Worm (Caenorhabditis elegans) whole organism, L4 larva: ENCODE results near the gene C35A5.10.
A peak's percentile ranks its signal among the peaks of the same experiment; 100 is the strongest.

Source experiments
- F10B5.3 ChIP-seq: sonication (generic microtip); optimal IDR thresholded peaks from 2 replicates; lab custom pipeline; 2016; ENCODE audit warnings: mild to moderate bottlenecking, missing genetic modification characterization, missing compliant biosample characterization
- F49E8.2 ChIP-seq: sonication (generic microtip); optimal IDR thresholded peaks from 2 replicates; lab custom pipeline; 2016; ENCODE audit warnings: missing compliant biosample characterization, mild to moderate bottlenecking, missing genetic modification characterization, borderline replicate concordance
- ZK337.2 ChIP-seq: fragments of 200-800 bp; sonication (Bioruptor generic); IDR thresholded peaks from 2 replicates; pipeline ENCODE4 v1.3.6; 2022; ENCODE audit warnings: missing genetic modification reagents, missing genetic modification characterization, missing compliant biosample characterization
- ZK546.5 ChIP-seq, 2 experiments: sonication (generic microtip); optimal IDR thresholded peaks; 2 replicates each; lab custom pipeline; 2017; ENCODE audit warnings: missing biosample characterization in 2 of 2, missing genetic modification characterization in 2 of 2
- aha-1 ChIP-seq: fragments of 150-350 bp; peaks from one replicate; lab custom pipeline; 2014; ENCODE audit warnings: missing biosample characterization, missing genetic modification characterization
- aly-2 ChIP-seq: sonication (generic microtip); optimal IDR thresholded peaks from 2 replicates; lab custom pipeline; 2018; ENCODE audit warnings: missing biosample characterization, missing genetic modification characterization
- daf-12 ChIP-seq: fragments of 150-350 bp; optimal IDR thresholded peaks from 2 replicates; lab custom pipeline; 2014; ENCODE audit warnings: missing biosample characterization, missing genetic modification reagents, missing genetic modification characterization
- daf-8 ChIP-seq: fragments of 200-800 bp; sonication (Bioruptor generic); IDR thresholded peaks from 2 replicates; pipeline ENCODE4 v1.3.6; 2022; ENCODE audit warnings: missing genetic modification characterization, missing compliant biosample characterization
- duxl-1 ChIP-seq: sonication (generic microtip); optimal IDR thresholded peaks from 2 replicates; lab custom pipeline; 2016; ENCODE audit warnings: mild to moderate bottlenecking, missing genetic modification characterization, moderate library complexity, missing compliant biosample characterization; ENCODE audit not compliant: poor library complexity
- jun-1 ChIP-seq: fragments of 150-350 bp; optimal IDR thresholded peaks from 2 replicates; lab custom pipeline; 2014; ENCODE audit warnings: missing biosample characterization, missing genetic modification reagents, missing genetic modification characterization
- lin-1 ChIP-seq: fragments of 200-800 bp; sonication (Bioruptor generic); IDR thresholded peaks from 2 replicates; pipeline ENCODE4 v1.3.6; 2022; ENCODE audit warnings: missing genetic modification reagents, missing genetic modification characterization, missing compliant biosample characterization
- lin-13 ChIP-seq: fragments of 150-350 bp; optimal IDR thresholded peaks from 2 replicates; lab custom pipeline; 2014; ENCODE audit warnings: missing biosample characterization, missing genetic modification reagents, missing genetic modification characterization
- lin-29 ChIP-seq: fragments of 200-800 bp; sonication (Bioruptor generic); IDR thresholded peaks from 2 replicates; pipeline ENCODE4 v1.3.6; 2022; ENCODE audit warnings: missing genetic modification reagents, missing genetic modification characterization, missing compliant biosample characterization
- madf-5 ChIP-seq, 2 experiments: fragments of 200-800 bp; sonication (Bioruptor generic); IDR thresholded peaks; 2 replicates each; pipeline ENCODE4 v1.3.6; 2022; ENCODE audit warnings: missing compliant biosample characterization in 2 of 2, missing genetic modification characterization in 2 of 2
- madf-9 ChIP-seq: fragments of 200-800 bp; sonication (Bioruptor generic); conservative IDR thresholded peaks from 2 replicates; pipeline ENCODE4 v1.3.6; 2022; ENCODE audit warnings: missing genetic modification reagents, missing genetic modification characterization, missing compliant biosample characterization
- mdl-1 ChIP-seq, 2 experiments: fragments of 150-350 bp in 1 of 2; sonication (generic microtip) in 1 of 2; optimal IDR thresholded peaks; 2 replicates each; lab custom pipeline; 2014 to 2017; ENCODE audit warnings: missing biosample characterization in 2 of 2, missing genetic modification characterization in 2 of 2
- mxl-3 ChIP-seq: fragments of 200-800 bp; sonication (Bioruptor generic); optimal IDR thresholded peaks from 2 replicates; lab custom pipeline; 2018; ENCODE audit warnings: mild to moderate bottlenecking, missing genetic modification characterization, missing compliant biosample characterization
- nhr-11 ChIP-seq: fragments of 150-350 bp; optimal IDR thresholded peaks from 2 replicates; lab custom pipeline; 2014; ENCODE audit warnings: missing biosample characterization, missing genetic modification characterization
- nhr-25 ChIP-seq: sonication (generic microtip); optimal IDR thresholded peaks from 2 replicates; lab custom pipeline; 2017; ENCODE audit warnings: missing genetic modification characterization, mild to moderate bottlenecking, missing compliant biosample characterization, antibody characterized with exemption, moderate library complexity, borderline replicate concordance; ENCODE audit not compliant: insufficient read depth
- nhr-28 ChIP-seq: fragments of 150-350 bp; optimal IDR thresholded peaks from 2 replicates; lab custom pipeline; 2014; ENCODE audit warnings: missing biosample characterization, missing genetic modification characterization
- nhr-41 ChIP-seq: fragments of 200-800 bp; sonication (Bioruptor generic); IDR thresholded peaks from 2 replicates; pipeline ENCODE4 v1.3.6; 2022; ENCODE audit warnings: missing genetic modification reagents, missing genetic modification characterization, missing compliant biosample characterization
- nhr-76 ChIP-seq: fragments of 150-350 bp; optimal IDR thresholded peaks from 2 replicates; lab custom pipeline; 2014; ENCODE audit warnings: missing biosample characterization, missing genetic modification characterization
- php-3 ChIP-seq: fragments of 200-800 bp; sonication (Bioruptor generic); IDR thresholded peaks from 2 replicates; pipeline ENCODE4 v1.3.6; 2022; ENCODE audit warnings: missing genetic modification reagents, missing genetic modification characterization, missing compliant biosample characterization
- saeg-2 ChIP-seq: fragments of 200-800 bp; sonication (Bioruptor generic); IDR thresholded peaks from 2 replicates; pipeline ENCODE4 v1.3.6; 2022; ENCODE audit warnings: missing genetic modification reagents, missing genetic modification characterization, missing compliant biosample characterization
- snpc-1.2 ChIP-seq: fragments of 200-800 bp; sonication (Bioruptor generic); IDR thresholded peaks from 2 replicates; pipeline ENCODE4 v1.3.6; 2022; ENCODE audit warnings: missing genetic modification reagents, missing genetic modification characterization, missing compliant biosample characterization
- spr-1 ChIP-seq: sonication (generic microtip); optimal IDR thresholded peaks from 2 replicates; lab custom pipeline; 2016; ENCODE audit warnings: mild to moderate bottlenecking, missing genetic modification characterization, missing compliant biosample characterization
- unc-39 ChIP-seq: sonication (generic microtip); optimal IDR thresholded peaks from 2 replicates; lab custom pipeline; 2017; ENCODE audit warnings: missing biosample characterization, missing genetic modification characterization
- unc-62 ChIP-seq, 3 experiments: fragments of 150-350 bp in 1 of 3; sonication (generic microtip); optimal IDR thresholded peaks in 2 of 3; peaks in 1 of 3; 1 replicate in 1 of 3; 2 replicates in 2 of 3; lab custom pipeline; 2014 to 2017; ENCODE audit warnings: missing biosample characterization in 3 of 3, missing genetic modification characterization in 3 of 3, missing genetic modification reagents in 3 of 3, missing genotype in 1 of 3
- vab-7 ChIP-seq: fragments of 200-800 bp; sonication (Bioruptor generic); IDR thresholded peaks from 2 replicates; pipeline ENCODE4 v1.3.6; 2022; ENCODE audit warnings: missing genetic modification reagents, missing genetic modification characterization, missing compliant biosample characterization
- zip-2 ChIP-seq: fragments of 150-350 bp; optimal IDR thresholded peaks from 2 replicates; lab custom pipeline; 2014; ENCODE audit warnings: missing biosample characterization, missing genetic modification characterization

The C35A5.10 gene

DNA sequence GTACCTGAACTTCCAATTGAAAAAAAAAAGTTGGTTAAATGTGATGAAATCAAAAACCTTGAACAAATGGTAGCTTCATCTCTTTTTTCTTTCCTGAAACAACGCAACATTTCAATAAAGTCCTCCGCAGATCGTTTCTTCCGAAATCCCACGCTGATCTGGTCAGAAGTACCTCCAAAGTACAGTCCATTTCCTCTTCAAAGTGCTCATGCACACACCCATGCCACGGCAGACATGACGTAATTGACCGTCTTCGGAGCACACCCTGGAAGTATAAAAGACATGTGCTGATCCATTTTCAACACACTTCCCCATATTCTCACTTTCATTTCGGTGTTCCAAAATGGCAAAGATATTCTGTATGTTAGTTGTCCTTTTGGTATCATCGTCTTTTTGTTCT, at the start of gene C35A5.10:
C35A5.10 (plus strand) TSS at position 301 of the 400 bp plus-strand sequence.
- TF ChIP-seq lin-29, result no peak
- TF ChIP-seq nhr-76 (tag; lab: Kevin White, UChicago), result no peak
- TF ChIP-seq lin-13 (GFP tag; lab: Kevin White, UChicago), result no peak
- TF ChIP-seq duxl-1 (tag; lab: Kevin White, UChicago), result no peak
- TF ChIP-seq nhr-11, result no peak

DNA sequence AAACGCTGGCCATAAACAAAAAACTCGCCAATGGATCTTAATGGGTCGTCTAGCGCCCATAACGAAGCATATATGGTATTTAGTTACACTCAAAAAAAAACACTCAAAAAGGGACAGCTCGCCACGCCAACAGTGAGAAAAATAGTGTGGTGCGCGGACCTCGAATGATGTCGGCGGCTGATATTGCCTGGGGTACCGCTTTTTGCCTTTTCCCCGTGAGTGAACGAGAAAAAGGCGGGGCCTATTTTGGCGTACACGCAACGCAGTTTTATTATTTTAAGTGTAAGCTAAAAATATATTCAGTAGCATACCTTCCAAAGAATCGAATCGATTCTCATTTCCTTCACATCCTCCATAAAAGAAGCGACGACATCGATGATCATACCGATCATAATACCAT, 47.2 kb upstream of the C35A5.10 start:
- TF ChIP-seq snpc-1.2 (GFP tag; lab: Robert Waterston, UW), result 0 out of 2 replicates have a peak, but pooled peaks have one; percentile 46
- TF ChIP-seq, all 104 proteins: peak for 1; not testable (repeated sequence) for 103

DNA sequence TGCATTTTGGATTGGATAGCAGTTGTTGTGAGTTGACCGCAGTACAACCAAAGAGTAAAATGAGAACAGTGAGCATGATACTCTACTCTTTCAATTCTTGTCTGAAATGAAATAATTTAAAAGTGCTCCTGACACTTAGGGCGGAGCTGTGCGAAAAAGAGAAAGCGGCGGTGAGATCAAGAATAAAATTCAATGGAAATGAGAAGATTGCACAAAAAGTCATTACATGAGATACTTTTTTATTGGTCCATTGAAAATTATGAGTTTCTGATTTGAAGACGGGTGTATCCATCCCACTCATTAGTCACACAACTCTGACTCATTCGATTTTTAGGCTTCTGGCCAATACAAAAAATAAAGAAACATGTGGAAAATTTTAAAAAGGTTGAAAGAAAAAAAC, 46.7 kb upstream of the C35A5.10 start, which contains the start of gene F22E12.1:
F22E12.1 (minus strand) TSS at position 101 of the 400 bp plus-strand sequence.
- no peak for TF ChIP-seq saeg-2
- no peak for TF ChIP-seq nhr-41 (GFP tag; lab: Robert Waterston, UW)
- no peak for TF ChIP-seq jun-1
- no peak for TF ChIP-seq F49E8.2 (tag; lab: Kevin White, UChicago)
- TF ChIP-seq unc-39 (tag; lab: Kevin White, UChicago), result no peak
- TF ChIP-seq, all 104 proteins: peak for 0

DNA sequence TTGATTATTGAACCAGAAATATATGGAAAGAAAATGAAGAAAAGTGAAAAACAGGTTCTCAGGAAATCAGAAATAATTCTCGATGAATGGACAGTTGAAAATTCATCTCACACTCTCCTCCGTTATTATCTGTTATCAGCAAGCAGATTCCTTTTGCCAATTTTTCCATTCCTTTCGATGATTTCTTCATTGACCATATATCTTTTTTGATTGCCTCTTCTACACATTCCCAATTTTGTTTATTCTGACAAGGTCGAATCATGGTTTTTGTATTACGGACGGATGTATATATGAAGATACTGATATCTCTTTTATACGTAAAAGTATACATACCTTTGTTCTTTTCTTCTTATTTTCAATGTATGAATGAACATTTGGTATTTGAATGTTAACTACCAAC, 43.3 kb upstream of the C35A5.10 start:
- TF ChIP-seq unc-62 (GFP tag; optimal IDR thresholded peaks at IDR 0.05 in 1 of 2; lab: Kevin White, UChicago) (peak in 1 of 2 experiments; percentile 82), unc-62 (tag; optimal IDR thresholded peaks at IDR 0.05; lab: Kevin White, UChicago) (no peak), nhr-28 (tag; lab: Kevin White, UChicago) (peak; percentile 4), zip-2 (tag; lab: Kevin White, UChicago) (no peak)

DNA sequence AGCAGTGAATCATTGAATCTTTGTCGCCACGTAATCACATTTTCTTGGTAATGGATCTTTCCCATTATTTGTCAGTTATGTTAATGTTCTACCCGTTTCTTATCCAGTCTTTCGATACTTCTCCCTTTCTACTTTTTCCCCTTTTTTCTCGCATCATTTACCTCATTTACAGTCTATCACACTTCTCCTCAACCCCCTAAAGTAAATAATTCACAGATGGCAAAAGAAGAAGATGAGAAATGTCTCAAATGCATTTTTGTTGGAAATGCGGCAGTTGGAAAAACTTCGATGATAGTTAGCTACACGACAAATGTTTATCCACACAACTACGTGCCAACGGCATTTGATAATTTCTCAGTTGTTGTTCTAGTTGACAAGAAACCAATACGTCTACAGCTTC, 41.9 kb upstream of the C35A5.10 start, which contains the start of gene chw-1:
chw-1 (plus strand) TSS at position 217 of the 400 bp plus-strand sequence.
- peak in 1 of 2 experiments; percentile 94 for TF ChIP-seq unc-62 (GFP tag; optimal IDR thresholded peaks at IDR 0.05 in 1 of 2; lab: Kevin White, UChicago)
- TF ChIP-seq unc-62 (tag; optimal IDR thresholded peaks at IDR 0.05; lab: Kevin White, UChicago), result no peak
- TF ChIP-seq nhr-25 (tag; lab: Kevin White, UChicago), result no peak

DNA sequence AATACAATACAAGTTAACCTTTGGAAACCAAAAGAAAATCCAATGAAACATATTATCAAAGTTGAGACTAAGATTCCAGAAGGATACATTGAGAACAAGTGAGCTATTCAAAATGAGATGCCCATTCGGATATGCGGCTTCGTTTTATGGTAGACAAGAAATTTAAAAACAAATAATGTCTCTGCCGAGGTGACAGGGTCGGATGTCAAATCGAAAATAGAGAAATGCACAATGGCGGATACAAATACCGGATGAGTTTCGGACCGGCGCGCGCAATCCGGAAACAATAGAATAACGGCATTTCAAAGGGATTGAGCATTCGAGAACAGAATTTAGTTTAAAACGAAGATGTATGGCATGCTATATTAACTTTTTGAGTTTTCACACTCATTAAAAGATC, 40.7 kb upstream of the C35A5.10 start, which contains the start of gene F22E12.3:
F22E12.3 (minus strand) TSS at position 101 of the 400 bp plus-strand sequence.
- TF ChIP-seq aly-2 (tag; lab: Kevin White, UChicago) (no peak), unc-39 (tag; lab: Kevin White, UChicago) (no peak), lin-1 (GFP tag; lab: Robert Waterston, UW) (no peak), vab-7 (GFP tag; lab: Robert Waterston, UW) (no peak), php-3 (GFP tag; lab: Robert Waterston, UW) (no peak), daf-12 (no peak), mdl-1 (tag; optimal IDR thresholded peaks at IDR 0.05; lab: Kevin White, UChicago) (no peak), madf-5 (GFP tag; IDR thresholded peaks at IDR 0.05; lab: Robert Waterston, UW) (no peak), ZK546.5 (tag; optimal IDR thresholded peaks at IDR 0.05; lab: Kevin White, UChicago) (no peak), ZK337.2 (no peak), mxl-3 (GFP tag; lab: Kevin White, UChicago) (no peak), daf-8 (GFP tag; lab: Robert Waterston, UW) (no peak), zip-2 (tag; lab: Kevin White, UChicago) (no peak), F10B5.3 (tag; lab: Kevin White, UChicago) (no peak)

DNA sequence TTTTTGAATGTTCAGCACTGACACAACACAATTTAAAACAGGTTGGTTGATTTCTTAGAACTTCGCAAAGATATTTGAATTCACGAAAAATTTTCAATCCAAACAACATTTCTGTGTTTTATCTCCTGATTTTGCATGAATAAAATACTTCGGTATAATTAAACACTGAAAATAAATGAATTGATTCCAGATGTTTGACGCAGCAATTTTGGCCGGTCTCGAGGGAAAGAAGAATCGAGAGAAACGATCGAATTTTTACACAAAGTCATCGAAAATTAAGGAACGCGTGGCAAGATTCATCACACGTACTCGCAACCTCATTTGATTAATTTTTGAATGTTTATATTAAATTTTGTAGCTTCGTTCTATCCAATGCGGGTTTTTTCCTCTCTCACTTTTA, 39.8 kb upstream of the C35A5.10 start:
- no peak for TF ChIP-seq madf-9 (GFP tag; lab: Robert Waterston, UW)
- TF ChIP-seq daf-12, result no peak
- TF ChIP-seq unc-39 (tag; lab: Kevin White, UChicago), result no peak
- peak; percentile 27 for TF ChIP-seq aha-1 (tag; lab: Kevin White, UChicago)
- TF ChIP-seq spr-1 (tag; lab: Kevin White, UChicago), result no peak
